Fruit fly (Drosophila melanogaster) whole organism, embryonic: ENCODE results near the gene ddbt.

Source experiments
- Atf3 ChIP-seq: fragments of 200-800 bp; sonication (Bioruptor generic); optimal IDR thresholded peaks from 3 replicates; lab custom pipeline; 2016; ENCODE audit warnings: missing biosample characterization, missing genetic modification characterization
- Awh ChIP-seq: fragments of 200-800 bp; sonication (Bioruptor generic); IDR thresholded peaks from 2 replicates; pipeline ENCODE4, ENCODE4 v1.3.6; 2022; ENCODE audit warnings: missing biosample characterization, missing genetic modification characterization
- CG11085 ChIP-seq: fragments of 200-800 bp; sonication (Bioruptor generic); IDR thresholded peaks from 2 replicates; pipeline ENCODE4 v1.3.6; 2022; ENCODE audit warnings: missing biosample characterization, missing genetic modification characterization
- CG11560 ChIP-seq: fragments of 200-800 bp; sonication (Bioruptor generic); IDR thresholded peaks from 3 replicates; pipeline ENCODE4 v1.3.6; 2022; ENCODE audit warnings: missing biosample characterization, missing genetic modification characterization
- CG12299 ChIP-seq: fragments of 200-800 bp; sonication (Bioruptor generic); optimal IDR thresholded peaks from 2 replicates; lab custom pipeline; 2018; ENCODE audit warnings: missing biosample characterization, mild to moderate bottlenecking, missing genetic modification characterization
- CG13624 ChIP-seq: fragments of 200-800 bp; sonication (Bioruptor generic); optimal IDR thresholded peaks from 2 replicates; lab custom pipeline; 2016; ENCODE audit warnings: missing biosample characterization, missing genetic modification characterization
- CG13894 ChIP-seq: fragments of 200-800 bp; sonication (Bioruptor generic); optimal IDR thresholded peaks from 3 replicates; lab custom pipeline; 2018; ENCODE audit warnings: missing biosample characterization, mild to moderate bottlenecking, missing genetic modification characterization, moderate library complexity
- CG17568 ChIP-seq: fragments of 200-800 bp; sonication (Bioruptor generic); optimal IDR thresholded peaks from 2 replicates; lab custom pipeline; 2018; ENCODE audit warnings: missing biosample characterization, mild to moderate bottlenecking, missing genetic modification characterization, moderate library complexity
- CG34224 ChIP-seq: fragments of 200-800 bp; sonication (Bioruptor generic); IDR thresholded peaks from 3 replicates; pipeline ENCODE4 v1.3.6; 2022; ENCODE audit warnings: missing biosample characterization, missing genetic modification characterization; ENCODE audit not compliant: partially characterized antibody
- CG34376 ChIP-seq: fragments of 200-800 bp; sonication (Bioruptor generic); optimal IDR thresholded peaks from 2 replicates; lab custom pipeline; 2018; ENCODE audit warnings: missing biosample characterization, mild to moderate bottlenecking, missing genetic modification characterization
- CG4424 ChIP-seq: fragments of 200-800 bp; sonication (Bioruptor generic); optimal IDR thresholded peaks from 3 replicates; lab custom pipeline; 2016; ENCODE audit warnings: missing biosample characterization, missing genetic modification characterization
- CG4707 ChIP-seq: fragments of 200-800 bp; sonication (Bioruptor generic); optimal IDR thresholded peaks from 2 replicates; lab custom pipeline; 2018; ENCODE audit warnings: missing biosample characterization, mild to moderate bottlenecking, missing genetic modification characterization, moderate library complexity
- CG5953 ChIP-seq: fragments of 200-800 bp; sonication (Bioruptor generic); IDR thresholded peaks from 2 replicates; pipeline ENCODE4 v1.3.6; 2022; ENCODE audit warnings: missing biosample characterization, missing genetic modification characterization
- CG6813 ChIP-seq: fragments of 200-800 bp; sonication (Bioruptor generic); optimal IDR thresholded peaks from 2 replicates; lab custom pipeline; 2017; ENCODE audit warnings: missing biosample characterization, missing genetic modification characterization, mild to moderate bottlenecking, moderate library complexity, missing genetic modification reagents
- CG7963 ChIP-seq: fragments of 200-800 bp; sonication (Bioruptor generic); IDR thresholded peaks from 3 replicates; pipeline ENCODE4 v1.3.6; 2022; ENCODE audit warnings: missing biosample characterization, missing genetic modification characterization; ENCODE audit not compliant: partially characterized antibody
- CG8290 ChIP-seq, 3 experiments: fragments of 200-800 bp; sonication (Bioruptor generic); optimal IDR thresholded peaks; 2 replicates each; lab custom pipeline; 2016 to 2019; ENCODE audit warnings: missing biosample characterization in 3 of 3, missing genetic modification characterization in 3 of 3, mild to moderate bottlenecking in 2 of 3, moderate library complexity in 1 of 3
- CG9215 ChIP-seq: fragments of 200-800 bp; sonication (Bioruptor generic); IDR thresholded peaks from 2 replicates; pipeline ENCODE4 v1.3.6; 2022; ENCODE audit warnings: missing biosample characterization, missing genetic modification characterization
- CG9797 ChIP-seq: fragments of 200-800 bp; sonication (Bioruptor generic); optimal IDR thresholded peaks from 3 replicates; lab custom pipeline; 2018; ENCODE audit warnings: missing biosample characterization, mild to moderate bottlenecking, missing genetic modification characterization
- Doc2 ChIP-seq: fragments of 200-800 bp; sonication (Bioruptor generic); IDR thresholded peaks from 2 replicates; pipeline ENCODE4 v1.3.6; 2022; ENCODE audit warnings: missing biosample characterization, missing genetic modification characterization
- E2f2 ChIP-seq: fragments of 200-800 bp; sonication (Bioruptor generic); IDR thresholded peaks from 2 replicates; pipeline ENCODE4 v1.3.6; 2022; ENCODE audit warnings: missing biosample characterization, missing genetic modification characterization
- Ets97D ChIP-seq: fragments of 200-800 bp; sonication (Bioruptor generic); optimal IDR thresholded peaks from 3 replicates; lab custom pipeline; 2016; ENCODE audit warnings: missing biosample characterization, missing genetic modification characterization
- Fer1 ChIP-seq: fragments of 200-800 bp; sonication (Bioruptor generic); optimal IDR thresholded peaks from 2 replicates; lab custom pipeline; 2017; ENCODE audit warnings: missing biosample characterization, mild to moderate bottlenecking, missing genetic modification characterization
- HLH4C ChIP-seq: fragments of 200-800 bp; sonication (Bioruptor generic); IDR thresholded peaks from 3 replicates; pipeline ENCODE4 v1.3.6; 2022; ENCODE audit warnings: missing biosample characterization, missing genetic modification characterization; ENCODE audit not compliant: partially characterized antibody
- Hmx ChIP-seq: fragments of 200-800 bp; sonication (Bioruptor generic); optimal IDR thresholded peaks from 2 replicates; lab custom pipeline; 2016; ENCODE audit warnings: missing biosample characterization, missing genetic modification characterization
- MESR4 ChIP-seq: fragments of 200-800 bp; sonication (Bioruptor generic); optimal IDR thresholded peaks from 2 replicates; lab custom pipeline; 2018; ENCODE audit warnings: missing biosample characterization, mild to moderate bottlenecking, missing genetic modification characterization, moderate library complexity
- PHDP ChIP-seq: fragments of 200-800 bp; sonication (Bioruptor generic); optimal IDR thresholded peaks from 3 replicates; lab custom pipeline; 2018; ENCODE audit warnings: missing biosample characterization, mild to moderate bottlenecking, missing genetic modification characterization, moderate library complexity
- Rfx ChIP-seq: fragments of 200-800 bp; sonication (Bioruptor generic); IDR thresholded peaks from 2 replicates; pipeline ENCODE4 v1.3.6; 2022; ENCODE audit warnings: missing biosample characterization, missing genetic modification characterization
- Sin3A ChIP-seq: fragments of >200 bp; optimal IDR thresholded peaks from 2 replicates; lab custom pipeline; 2018
- bigmax ChIP-seq: fragments of 200-800 bp; sonication (Bioruptor generic); optimal IDR thresholded peaks from 2 replicates; lab custom pipeline; 2018; ENCODE audit warnings: missing biosample characterization, mild to moderate bottlenecking, missing genetic modification characterization
- ci ChIP-seq: fragments of 200-800 bp; sonication (Bioruptor generic); IDR thresholded peaks from 3 replicates; pipeline ENCODE4 v1.3.6; 2022; ENCODE audit warnings: missing biosample characterization, missing genetic modification characterization
- fd3F ChIP-seq: fragments of 200-800 bp; sonication (Bioruptor generic); optimal IDR thresholded peaks from 2 replicates; lab custom pipeline; 2018; ENCODE audit warnings: missing biosample characterization, mild to moderate bottlenecking, missing genetic modification characterization, moderate library complexity
- ftz-f1 ChIP-seq: fragments of 200-800 bp; sonication (Bioruptor generic); optimal IDR thresholded peaks from 2 replicates; lab custom pipeline; 2016; ENCODE audit warnings: missing biosample characterization, missing genetic modification characterization
- grau ChIP-seq: fragments of 200-800 bp; optimal IDR thresholded peaks from 3 replicates; lab custom pipeline; 2019; ENCODE audit warnings: missing biosample characterization, mild to moderate bottlenecking, missing genetic modification characterization, moderate library complexity
- knrl ChIP-seq: fragments of 200-800 bp; sonication (Bioruptor generic); IDR thresholded peaks from 3 replicates; pipeline ENCODE4 v1.3.6; 2022; ENCODE audit warnings: missing biosample characterization, missing genetic modification characterization; ENCODE audit not compliant: partially characterized antibody
- nom ChIP-seq: fragments of 200-800 bp; sonication (Bioruptor generic); optimal IDR thresholded peaks from 2 replicates; lab custom pipeline; 2017; ENCODE audit warnings: missing biosample characterization, missing genetic modification characterization, mild to moderate bottlenecking, moderate library complexity, missing genetic modification reagents
- onecut ChIP-seq: fragments of 200-800 bp; sonication (Bioruptor generic); IDR thresholded peaks from 2 replicates; pipeline ENCODE4 v1.3.6; 2022; ENCODE audit warnings: missing biosample characterization, missing genetic modification characterization
- pzg ChIP-seq: fragments of 200-800 bp; sonication (Bioruptor generic); optimal IDR thresholded peaks from 3 replicates; lab custom pipeline; 2018; ENCODE audit warnings: missing biosample characterization, mild to moderate bottlenecking, missing genetic modification characterization, moderate library complexity
- salm ChIP-seq: fragments of 200-800 bp; sonication (Bioruptor generic); optimal IDR thresholded peaks from 2 replicates; lab custom pipeline; 2018; ENCODE audit warnings: missing biosample characterization, mild to moderate bottlenecking, missing genetic modification characterization
- slbo ChIP-seq: fragments of 200-800 bp; sonication (Bioruptor generic); IDR thresholded peaks from 2 replicates; pipeline ENCODE4 v1.3.6; 2022; ENCODE audit warnings: missing biosample characterization, missing genetic modification characterization
- sna ChIP-seq: fragments of 200-800 bp; sonication (Bioruptor generic); IDR thresholded peaks from 2 replicates; pipeline ENCODE4 v1.3.6; 2022; ENCODE audit warnings: missing biosample characterization, missing genetic modification characterization; ENCODE audit not compliant: partially characterized antibody
- ssp ChIP-seq: fragments of 200-800 bp; sonication (Bioruptor generic); IDR thresholded peaks from 2 replicates; pipeline ENCODE4 v1.3.6; 2022; ENCODE audit warnings: missing biosample characterization, missing genetic modification characterization
- sug ChIP-seq: fragments of 200-800 bp; optimal IDR thresholded peaks from 2 replicates; lab custom pipeline; 2019; ENCODE audit warnings: missing biosample characterization, mild to moderate bottlenecking, missing genetic modification characterization, moderate library complexity
- tgo ChIP-seq: fragments of 200-800 bp; sonication (Bioruptor generic); IDR thresholded peaks from 3 replicates; pipeline ENCODE4 v1.3.6; 2022; ENCODE audit warnings: missing biosample characterization, missing genetic modification characterization
- tll ChIP-seq, 2 experiments: fragments of 200-800 bp in 1 of 2; fragments of >200 bp in 1 of 2; sonication (Bioruptor generic) in 1 of 2; optimal IDR thresholded peaks; 2 replicates each; lab custom pipeline; 2017 to 2019; ENCODE audit warnings: missing biosample characterization in 2 of 2, missing genetic modification characterization in 2 of 2, mild to moderate bottlenecking in 1 of 2, moderate library complexity in 1 of 2
- tna ChIP-seq: fragments of 200-800 bp; sonication (Bioruptor generic); IDR thresholded peaks from 2 replicates; pipeline ENCODE4 v1.3.6; 2022; ENCODE audit warnings: missing biosample characterization, missing genetic modification characterization; ENCODE audit not compliant: partially characterized antibody
- usp ChIP-seq: fragments of >200 bp; optimal IDR thresholded peaks from 2 replicates; lab custom pipeline; 2017; ENCODE audit warnings: missing biosample characterization, missing genetic modification characterization
- vnd ChIP-seq: fragments of 200-800 bp; sonication (Bioruptor generic); IDR thresholded peaks from 3 replicates; pipeline ENCODE4 v1.3.6; 2022; ENCODE audit warnings: missing biosample characterization, missing genetic modification characterization; ENCODE audit not compliant: partially characterized antibody
- yki ChIP-seq: fragments of >200 bp; optimal IDR thresholded peaks from 3 replicates; lab custom pipeline; 2018
- zen ChIP-seq: fragments of 200-800 bp; sonication (Bioruptor generic); optimal IDR thresholded peaks from 3 replicates; lab custom pipeline; 2018; ENCODE audit warnings: missing biosample characterization, mild to moderate bottlenecking, missing genetic modification characterization, moderate library complexity

Gene ddbt

dm6 chr3L:329153-329698, 12.3 kb downstream of the ddbt start (continued):
- peak; percentile 18 for TF ChIP-seq CG9797
- TF ChIP-seq ci (GFP tag; lab: Robert Waterston, UW) = peak; percentile 31; the same call in 1 of the 3 replicates
- TF ChIP-seq Hmx (GFP tag; lab: Kevin White, UChicago) = no peak
- TF ChIP-seq tgo (GFP tag; lab: Robert Waterston, UW) = no peak
- TF ChIP-seq sug (tag; lab: Kevin White, UChicago) = peak; percentile 25
- TF ChIP-seq bigmax (GFP tag; lab: Kevin White, UChicago) = no peak
- TF ChIP-seq CG12299 (tag; lab: Kevin White, UChicago) = no peak
- TF ChIP-seq CG8290 (GFP tag; optimal IDR thresholded peaks at IDR 0.05; lab: Kevin White, UChicago) = peak; percentile 16
- peak in 1 of 2 experiments; percentile 9 for TF ChIP-seq CG8290 (tag; optimal IDR thresholded peaks at IDR 0.05; lab: Kevin White, UChicago)
- no peak for TF ChIP-seq usp (GFP tag; lab: Kevin White, UChicago)
- TF ChIP-seq Sin3A (lab: Kevin White, UChicago) = peak; percentile 3
- TF ChIP-seq Doc2 (GFP tag; lab: Robert Waterston, UW) = no peak
- peak; percentile 0 for TF ChIP-seq grau (tag; lab: Kevin White, UChicago)
- no peak for TF ChIP-seq Atf3
- TF ChIP-seq CG7963 (GFP tag; lab: Robert Waterston, UW) = no peak
- peak; percentile 42; the same call in 2 of the 3 replicates for TF ChIP-seq knrl (GFP tag; lab: Robert Waterston, UW)
- TF ChIP-seq CG17568 (GFP tag; lab: Kevin White, UChicago) = no peak
- TF ChIP-seq slbo (GFP tag; lab: Robert Waterston, UW) = no peak
- peak; percentile 59 for TF ChIP-seq E2f2 (GFP tag; lab: Robert Waterston, UW)
- peak; percentile 93 for TF ChIP-seq Ets97D (GFP tag; lab: Kevin White, UChicago)
- TF ChIP-seq CG6813 = no peak
- no peak for TF ChIP-seq Rfx (GFP tag; lab: Robert Waterston, UW)
- TF ChIP-seq CG4707 (GFP tag; lab: Kevin White, UChicago) = no peak
- no peak for TF ChIP-seq CG11085
- no peak for TF ChIP-seq CG11560 (tag; lab: Robert Waterston, UW)
- peak; percentile 23 for TF ChIP-seq CG13624 (GFP tag; lab: Kevin White, UChicago)
- no peak for TF ChIP-seq Awh (GFP tag; lab: Robert Waterston, UW)
- TF ChIP-seq tna (GFP tag; lab: Robert Waterston, UW) = peak; percentile 17; the same call in 1 of the 2 replicates
- no peak for TF ChIP-seq yki (lab: Kevin White, UChicago)
- TF ChIP-seq onecut = peak; percentile 41; the same call in 1 of the 2 replicates
- TF ChIP-seq CG34224 = peak; percentile 40; the same call in 1 of the 3 replicates
- peak; percentile 18 for TF ChIP-seq salm (tag; lab: Kevin White, UChicago)
- TF ChIP-seq CG4424 (GFP tag; lab: Kevin White, UChicago) = peak; percentile 21
- peak; percentile 33 for TF ChIP-seq ftz-f1 (GFP tag; lab: Kevin White, UChicago)
- no peak for TF ChIP-seq ssp
- no peak for TF ChIP-seq fd3F (GFP tag; lab: Kevin White, UChicago)
- no peak for TF ChIP-seq MESR4 (GFP tag; lab: Kevin White, UChicago)
- 0 out of 2 replicates have a peak, but pooled peaks have one; percentile 42 for TF ChIP-seq sna (GFP tag; lab: Robert Waterston, UW)
- no peak for TF ChIP-seq zen (tag; lab: Kevin White, UChicago)
- TF ChIP-seq vnd (GFP tag; lab: Robert Waterston, UW) = peak; percentile 47; the same call in 2 of the 3 replicates
- peak; percentile 19 for TF ChIP-seq PHDP (tag; lab: Kevin White, UChicago)
- TF ChIP-seq nom = peak; percentile 14
- TF ChIP-seq HLH4C (GFP tag; lab: Robert Waterston, UW) = peak; percentile 22; the same call in 1 of the 3 replicates
- peak; percentile 69 for TF ChIP-seq CG13894 (tag; lab: Kevin White, UChicago)
- TF ChIP-seq CG5953 = no peak
- TF ChIP-seq CG9215 (GFP tag; lab: Robert Waterston, UW) = no peak
- peak; percentile 74 for TF ChIP-seq CG34376
- TF ChIP-seq pzg (GFP tag; lab: Kevin White, UChicago) = peak; percentile 39
- peak; percentile 52 for TF ChIP-seq Fer1 (GFP tag; lab: Kevin White, UChicago)
- TF ChIP-seq tll (GFP tag; optimal IDR thresholded peaks at IDR 0.05; lab: Kevin White, UChicago) = no peak
